Fruit fly (Drosophila melanogaster): ENCODE results near the gene CG42788.

Gene CG42788

DNA sequence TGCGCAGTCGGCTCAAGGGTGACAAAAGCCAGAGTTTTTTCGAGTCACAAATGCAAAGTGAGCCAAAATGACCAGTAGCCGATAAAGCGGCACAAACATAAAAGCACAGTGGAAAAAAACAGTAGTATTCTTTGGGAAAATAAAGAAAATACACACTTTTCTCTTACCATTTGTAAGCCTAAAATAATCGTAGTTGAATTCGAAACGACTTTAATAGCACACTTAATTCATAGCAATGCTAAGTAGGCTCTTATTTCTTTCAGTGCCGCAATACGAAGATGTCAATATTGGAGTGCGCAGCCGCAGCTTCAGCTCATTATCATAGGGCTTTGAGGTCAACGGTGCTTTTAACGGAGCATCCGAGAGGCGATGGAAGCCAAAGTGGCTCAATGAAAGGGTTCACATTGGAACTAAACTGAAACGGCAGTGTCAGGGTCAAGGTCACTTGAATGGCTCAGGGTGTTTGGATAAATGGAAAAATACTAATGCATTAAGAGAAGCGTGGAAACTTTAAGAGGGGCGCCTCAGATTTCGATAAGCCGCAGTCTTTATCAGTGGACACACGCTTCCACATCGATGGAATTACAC lies 44.0 kb downstream of the CG42788 start (continued):
- peak; percentile 86 for TF ChIP-seq CG9609 (GFP tag; optimal IDR thresholded peaks at IDR 0.05)
- TF ChIP-seq CG14014 (GFP tag; IDR thresholded peaks at IDR 0.05): peak; percentile 93
- no peak for TF ChIP-seq dan (GFP tag; IDR thresholded peaks at IDR 0.05)
- peak; percentile 83 for TF ChIP-seq gsb (GFP tag; IDR thresholded peaks at IDR 0.05)
- no peak for TF ChIP-seq Hr39 (optimal IDR thresholded peaks at IDR 0.05)
- peak; percentile 48; the same call in 1 of the 2 replicates for TF ChIP-seq NFAT (GFP tag; IDR thresholded peaks at IDR 0.05)
- peak; percentile 43 for TF ChIP-seq CG17802 (tag; optimal IDR thresholded peaks at IDR 0.05)
- TF ChIP-seq ATbp (GFP tag; optimal IDR thresholded peaks at IDR 0.05): peak; percentile 83
- TF ChIP-seq Dbx (GFP tag; IDR thresholded peaks at IDR 0.05): peak; percentile 72
- peak; percentile 14 for TF ChIP-seq CG10565 (GFP tag; optimal IDR thresholded peaks at IDR 0.05)
- TF ChIP-seq CG5180 (GFP tag; optimal IDR thresholded peaks at IDR 0.05): peak; percentile 67
- peak; percentile 70 for TF ChIP-seq emc (GFP tag; optimal IDR thresholded peaks at IDR 0.05)
- no peak for TF ChIP-seq Hand (GFP tag; optimal IDR thresholded peaks at IDR 0.05)
- peak in 1 of 3 experiments; percentile 25 for TF ChIP-seq lola (GFP tag; optimal IDR thresholded peaks at IDR 0.05)
- no peak for TF ChIP-seq corto (GFP tag; optimal IDR thresholded peaks at IDR 0.05)
- peak; percentile 89 for TF ChIP-seq CG2199 (GFP tag; IDR thresholded peaks at IDR 0.05)
- peak; percentile 66 for TF ChIP-seq CG6813 (GFP tag; optimal IDR thresholded peaks at IDR 0.05)
- TF ChIP-seq CkIIα-i1 (GFP tag; IDR thresholded peaks at IDR 0.05): peak; percentile 85
- TF ChIP-seq CG2129 (GFP tag; IDR thresholded peaks at IDR 0.05; ENCODE audit: partially characterized antibody): no peak
- no peak for TF ChIP-seq gcm (GFP tag; optimal IDR thresholded peaks at IDR 0.05)
- TF ChIP-seq Trl (optimal IDR thresholded peaks at IDR 0.05): no peak
- TF ChIP-seq Trl (GFP tag; optimal IDR thresholded peaks at IDR 0.05): peak; percentile 92
- TF ChIP-seq CG13775 (GFP tag; optimal IDR thresholded peaks at IDR 0.05): peak; percentile 58
- peak; percentile 90 for TF ChIP-seq CG11504 (tag; optimal IDR thresholded peaks at IDR 0.05)
- peak; percentile 63 for TF ChIP-seq CG2875 (GFP tag; optimal IDR thresholded peaks at IDR 0.05)
- TF ChIP-seq bbx (GFP tag; IDR thresholded peaks at IDR 0.05; ENCODE audit: partially characterized antibody): no peak
- TF ChIP-seq CG10979 (tag; optimal IDR thresholded peaks at IDR 0.05): peak; percentile 82
- no peak for TF ChIP-seq CG6791 (GFP tag; IDR thresholded peaks at IDR 0.05; ENCODE audit: partially characterized antibody)
- peak; percentile 88 for TF ChIP-seq mam (GFP tag; optimal IDR thresholded peaks at IDR 0.05)
- peak; percentile 87 for TF ChIP-seq CG17328 (GFP tag; IDR thresholded peaks at IDR 0.05)
- TF ChIP-seq sqz (GFP tag; optimal IDR thresholded peaks at IDR 0.05): peak; percentile 53
- TF ChIP-seq lmd (GFP tag; IDR thresholded peaks at IDR 0.05): peak; percentile 90
- no peak for TF ChIP-seq yki (optimal IDR thresholded peaks at IDR 0.05)
- peak; percentile 83 for TF ChIP-seq CG7357 (GFP tag; IDR thresholded peaks at IDR 0.05)
- no peak for TF ChIP-seq br (optimal IDR thresholded peaks at IDR 0.05)
- TF ChIP-seq stc (GFP tag; IDR thresholded peaks at IDR 0.05): peak; percentile 92
- peak; percentile 82 for TF ChIP-seq CG1024 (GFP tag; IDR thresholded peaks at IDR 0.05)
- TF ChIP-seq zfh2 (GFP tag; optimal IDR thresholded peaks at IDR 0.05): peak; percentile 72
- peak; percentile 7 for TF ChIP-seq exex (tag; optimal IDR thresholded peaks at IDR 0.05)
- TF ChIP-seq tll (GFP tag; optimal IDR thresholded peaks at IDR 0.05): no peak
- TF ChIP-seq gt (GFP tag; IDR thresholded peaks at IDR 0.05): peak; percentile 64
- no peak for TF ChIP-seq Neu2 (GFP tag; optimal IDR thresholded peaks at IDR 0.05; ENCODE audit: borderline replicate concordance)
- peak; percentile 72 for TF ChIP-seq E2f2 (GFP tag; IDR thresholded peaks at IDR 0.05)
- peak; percentile 90 for TF ChIP-seq Doc2 (GFP tag; IDR thresholded peaks at IDR 0.05)
- peak; percentile 80 for TF ChIP-seq CG9817 (tag; optimal IDR thresholded peaks at IDR 0.05)
- TF ChIP-seq CTCF (GFP tag; optimal IDR thresholded peaks at IDR 0.05): peak; percentile 14
- no peak for TF ChIP-seq CG7963 (GFP tag; IDR thresholded peaks at IDR 0.05; ENCODE audit: partially characterized antibody)
- peak; percentile 68 for TF ChIP-seq CG9727 (GFP tag; optimal IDR thresholded peaks at IDR 0.05)
- peak; percentile 53 for TF ChIP-seq CG10274 (GFP tag; optimal IDR thresholded peaks at IDR 0.05)
- peak; percentile 73 for TF ChIP-seq CG3847 (GFP tag; IDR thresholded peaks at IDR 0.05)
- peak; percentile 83 for TF ChIP-seq CHES-1-like (GFP tag; optimal IDR thresholded peaks at IDR 0.05)
